Worm (Caenorhabditis elegans): ENCODE results near the gene npp-22.

Gene npp-22

ce11 chrV:11769646-11770045 is 36.4 kb upstream of the npp-22 start:
- TF ChIP-seq nhr-67 (tag; optimal IDR thresholded peaks at IDR 0.05): no peak
- TF ChIP-seq ceh-82 (tag; optimal IDR thresholded peaks at IDR 0.05): no peak
- no peak for TF ChIP-seq elt-3 (tag; optimal IDR thresholded peaks at IDR 0.05)
- no peak for TF ChIP-seq tbx-2 (tag; optimal IDR thresholded peaks at IDR 0.05)

DNA sequence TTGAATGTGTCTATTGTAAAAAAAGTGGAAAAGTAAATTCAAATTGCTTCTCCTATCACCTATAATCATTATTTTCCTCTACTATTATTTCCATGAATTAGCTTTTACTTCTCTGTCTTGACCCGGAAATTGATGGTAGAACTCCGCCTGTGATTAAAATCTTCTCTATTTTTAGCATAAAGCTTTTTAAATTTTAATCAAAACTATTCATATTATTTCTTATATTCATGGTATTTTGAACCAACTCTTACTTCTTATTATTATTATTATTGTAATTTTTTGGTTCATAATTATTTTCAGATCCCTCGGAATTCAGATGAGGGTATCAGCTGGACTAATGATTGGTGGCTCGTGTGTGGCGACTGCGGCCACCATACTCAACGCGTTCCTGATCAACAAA is 33.8 kb upstream of the npp-22 start, which contains the start of gene sel-11:
Gene sel-11, plus strand, starts transcription at position 301 of the 400 bp plus-strand sequence.
- TF ChIP-seq unc-39 (tag; optimal IDR thresholded peaks at IDR 0.05) (no peak), nhr-25 (tag; optimal IDR thresholded peaks at IDR 0.05) (no peak), ceh-28 (tag; optimal IDR thresholded peaks at IDR 0.05) (no peak), eor-1 (tag; optimal IDR thresholded peaks at IDR 0.05) (no peak), ZK546.5 (tag; optimal IDR thresholded peaks at IDR 0.05) (no peak)

ce11 chrV:11764373-11764954 is 31.2 kb upstream of the npp-22 start, which contains the start of the genes F55A11.1 and syx-5:
Gene F55A11.1, minus strand, starts transcription at chrV:11764385.
Gene syx-5, plus strand, starts transcription at chrV:11764904.
- peak; percentile 10 for TF ChIP-seq egl-5 (tag; optimal IDR thresholded peaks at IDR 0.05)
- TF ChIP-seq ztf-11 (tag; optimal IDR thresholded peaks at IDR 0.05): no peak
- TF ChIP-seq egl-27 (tag; optimal IDR thresholded peaks at IDR 0.05): no peak
- TF ChIP-seq daf-12 (tag; optimal IDR thresholded peaks at IDR 0.05): no peak
- no peak for TF ChIP-seq ztf-4 (tag; optimal IDR thresholded peaks at IDR 0.05)
- TF ChIP-seq nhr-77 (tag; optimal IDR thresholded peaks at IDR 0.05): no peak
- peak; percentile 20 for TF ChIP-seq skn-1 (tag; optimal IDR thresholded peaks at IDR 0.05)
- TF ChIP-seq lsy-12 (tag; optimal IDR thresholded peaks at IDR 0.05): peak; percentile 95
- no peak for TF ChIP-seq nhr-28 (tag; optimal IDR thresholded peaks at IDR 0.05)
- peak; percentile 34 for TF ChIP-seq ceh-82 (tag; optimal IDR thresholded peaks at IDR 0.05)
- no peak for TF ChIP-seq ZK546.5 (tag; optimal IDR thresholded peaks at IDR 0.05)
- no peak for TF ChIP-seq lin-39 (tag; optimal IDR thresholded peaks at IDR 0.05)
- no peak for TF ChIP-seq nhr-237 (tag; optimal IDR thresholded peaks at IDR 0.05)
- TF ChIP-seq mml-1 (tag; optimal IDR thresholded peaks at IDR 0.05): no peak
- TF ChIP-seq R02D3.7 (tag; optimal IDR thresholded peaks at IDR 0.05): peak; percentile 97
- peak; percentile 94 for TF ChIP-seq nfya-1 (tag; optimal IDR thresholded peaks at IDR 0.05; ENCODE audit: insufficient read depth)
- peak; percentile 84 for TF ChIP-seq nhr-23 (tag; optimal IDR thresholded peaks at IDR 0.05)
- TF ChIP-seq unc-39 (tag; optimal IDR thresholded peaks at IDR 0.05): no peak
- TF ChIP-seq nhr-76 (tag; optimal IDR thresholded peaks at IDR 0.05): no peak
- TF ChIP-seq ceh-16 (tag; optimal IDR thresholded peaks at IDR 0.05): no peak
- TF ChIP-seq nhr-67 (tag; optimal IDR thresholded peaks at IDR 0.05): no peak
- peak; percentile 88 for TF ChIP-seq pha-4 (tag; optimal IDR thresholded peaks at IDR 0.05)
- peak; percentile 49 for TF ChIP-seq nhr-25 (tag; optimal IDR thresholded peaks at IDR 0.05)
- no peak for TF ChIP-seq elt-3 (tag; optimal IDR thresholded peaks at IDR 0.05)
- TF ChIP-seq eor-1 (tag; optimal IDR thresholded peaks at IDR 0.05): no peak
- TF ChIP-seq mdl-1 (tag; optimal IDR thresholded peaks at IDR 0.05): no peak
- TF ChIP-seq hmg-11 (tag; optimal IDR thresholded peaks at IDR 0.05): peak; percentile 83
- TF ChIP-seq ceh-9 (tag; optimal IDR thresholded peaks at IDR 0.05): no peak
- TF ChIP-seq snpc-4 (tag; optimal IDR thresholded peaks at IDR 0.05): peak; percentile 89
- no peak for TF ChIP-seq ama-1 (optimal IDR thresholded peaks at IDR 0.05)
- peak; percentile 84 for TF ChIP-seq tbx-2 (tag; optimal IDR thresholded peaks at IDR 0.05)
- TF ChIP-seq fkh-2 (tag; optimal IDR thresholded peaks at IDR 0.05): no peak
- TF ChIP-seq lin-15B (tag; optimal IDR thresholded peaks at IDR 0.05): peak; percentile 83
- TF ChIP-seq zag-1 (tag; optimal IDR thresholded peaks at IDR 0.05): no peak
- TF ChIP-seq elt-1 (tag; optimal IDR thresholded peaks at IDR 0.05): peak; percentile 36
- TF ChIP-seq nhr-11 (tag; optimal IDR thresholded peaks at IDR 0.05): peak; percentile 14
- TF ChIP-seq nhr-43 (tag; optimal IDR thresholded peaks at IDR 0.05; ENCODE audit: poor library complexity, severe bottlenecking): peak; percentile 82
- TF ChIP-seq jun-1 (tag; optimal IDR thresholded peaks at IDR 0.05): peak; percentile 72
- TF ChIP-seq sea-2 (GFP tag; optimal IDR thresholded peaks at IDR 0.05): no peak
- TF ChIP-seq pqm-1 (tag; optimal IDR thresholded peaks at IDR 0.05): peak; percentile 53
- peak; percentile 86 for TF ChIP-seq fkh-10 (GFP tag; optimal IDR thresholded peaks at IDR 0.05)
- peak; percentile 7 for TF ChIP-seq aly-2 (tag; optimal IDR thresholded peaks at IDR 0.05)
- TF ChIP-seq fos-1 (tag; optimal IDR thresholded peaks at IDR 0.05): no peak
- no peak for TF ChIP-seq nhr-12 (tag; optimal IDR thresholded peaks at IDR 0.05)
- no peak for TF ChIP-seq unc-62 (GFP tag; optimal IDR thresholded peaks at IDR 0.05)
- peak; percentile 61 for TF ChIP-seq elt-2 (tag; optimal IDR thresholded peaks at IDR 0.05)
- TF ChIP-seq ceh-28 (tag; optimal IDR thresholded peaks at IDR 0.05): peak; percentile 86
